Fruit fly (Drosophila melanogaster): ENCODE results near the gene app.

DNA sequence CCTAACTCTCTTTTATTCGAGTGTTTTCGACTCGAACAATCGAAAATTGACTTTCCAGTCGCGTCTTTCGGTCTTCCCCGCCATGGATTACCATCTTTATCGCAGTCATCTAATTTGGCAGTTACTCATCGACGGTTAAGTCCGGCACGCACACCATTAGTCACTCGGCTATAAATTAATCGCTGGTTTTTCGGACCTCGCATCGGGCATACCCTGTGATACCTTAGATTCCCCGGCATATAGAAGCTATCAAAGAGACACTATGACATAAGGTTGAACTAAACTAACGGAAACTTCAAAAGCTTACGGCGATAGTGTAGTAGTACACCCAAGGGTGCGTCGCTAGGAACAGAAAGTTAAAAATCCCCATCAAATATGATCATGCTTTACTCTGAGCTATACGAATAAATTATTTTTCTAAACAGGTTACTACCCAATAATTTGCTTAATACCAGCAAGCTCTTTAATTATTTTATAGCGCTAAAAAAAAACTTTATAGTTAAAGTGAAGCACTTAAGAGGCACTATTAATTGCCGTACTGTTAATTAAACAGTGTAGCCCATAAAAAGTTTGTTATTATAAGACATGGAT, 87.7 kb downstream of the app start:
- TF ChIP-seq jigr1 (GFP tag; IDR thresholded peaks at IDR 0.05) (no peak), HLH54F (GFP tag; optimal IDR thresholded peaks at IDR 0.05) (no peak), CG6813 (GFP tag; optimal IDR thresholded peaks at IDR 0.05) (no peak), Rfx (GFP tag; IDR thresholded peaks at IDR 0.05) (peak; percentile 67), zfh1 (GFP tag; IDR thresholded peaks at IDR 0.05) (peak; percentile 24; the same call in 1 of the 3 replicates), CG30020 (tag; optimal IDR thresholded peaks at IDR 0.05) (no peak)

Measured in whole organism, embryonic.